Fruit fly (Drosophila melanogaster) whole organism, embryonic: ENCODE data around the gene dgt6.
A peak's percentile ranks its signal among the peaks of the same experiment; 100 is the strongest.

Experiments used
- Abd-B ChIP-seq: fragments of 200-800 bp; sonication (Bioruptor generic); optimal IDR thresholded peaks from 2 replicates; lab custom pipeline; 2018; ENCODE audit warnings: missing biosample characterization, mild to moderate bottlenecking, missing genetic modification characterization, moderate library complexity
- Asciz ChIP-seq: fragments of 200-800 bp; sonication (Bioruptor generic); optimal IDR thresholded peaks from 2 replicates; lab custom pipeline; 2017; ENCODE audit warnings: missing biosample characterization, mild to moderate bottlenecking, missing genetic modification characterization, missing genetic modification reagents
- Atf6 ChIP-seq: fragments of 200-800 bp; sonication (Bioruptor generic); IDR thresholded peaks from 2 replicates; pipeline ENCODE4 v1.3.6; 2022; ENCODE audit warnings: missing biosample characterization, missing genetic modification characterization
- BEAF-32 ChIP-seq: fragments of 200-800 bp; sonication (Bioruptor generic); optimal IDR thresholded peaks from 3 replicates; lab custom pipeline; 2017; ENCODE audit warnings: missing biosample characterization, missing genetic modification characterization, mild to moderate bottlenecking, moderate library complexity, missing genetic modification reagents
- CG10979 ChIP-seq: fragments of 200-800 bp; sonication (Bioruptor generic); optimal IDR thresholded peaks from 2 replicates; lab custom pipeline; 2018; ENCODE audit warnings: missing biosample characterization, mild to moderate bottlenecking, missing genetic modification characterization, moderate library complexity
- CG11456 ChIP-seq: fragments of 200-800 bp; sonication (Bioruptor generic); IDR thresholded peaks from 3 replicates; pipeline ENCODE4 v1.3.6; 2022; ENCODE audit warnings: missing biosample characterization, missing genetic modification characterization
- CG13296 ChIP-seq: fragments of 200-800 bp; sonication (Bioruptor generic); optimal IDR thresholded peaks from 3 replicates; lab custom pipeline; 2018; ENCODE audit warnings: missing biosample characterization, mild to moderate bottlenecking, missing genetic modification characterization
- CG1529 ChIP-seq: fragments of 200-800 bp; sonication (Bioruptor generic); optimal IDR thresholded peaks from 3 replicates; lab custom pipeline; 2018; ENCODE audit warnings: missing biosample characterization, missing genetic modification characterization
- CG15479 ChIP-seq: fragments of 200-800 bp; sonication (Bioruptor generic); optimal IDR thresholded peaks from 3 replicates; lab custom pipeline; 2019; ENCODE audit warnings: missing biosample characterization, mild to moderate bottlenecking, missing genetic modification characterization, moderate library complexity
- CG1602 ChIP-seq: fragments of 200-800 bp; sonication (Bioruptor generic); optimal IDR thresholded peaks from 3 replicates; lab custom pipeline; 2016; ENCODE audit warnings: missing biosample characterization, missing genetic modification characterization
- CG17359 ChIP-seq: fragments of 200-800 bp; sonication (Bioruptor generic); optimal IDR thresholded peaks from 3 replicates; lab custom pipeline; 2018; ENCODE audit warnings: missing biosample characterization, mild to moderate bottlenecking, missing genetic modification characterization, moderate library complexity
- CG17385 ChIP-seq: fragments of 200-800 bp; sonication (Bioruptor generic); optimal IDR thresholded peaks from 3 replicates; lab custom pipeline; 2018; ENCODE audit warnings: missing biosample characterization, mild to moderate bottlenecking, missing genetic modification characterization
- CG17829 ChIP-seq: fragments of 200-800 bp; optimal IDR thresholded peaks from 2 replicates; lab custom pipeline; 2019; ENCODE audit warnings: missing biosample characterization, mild to moderate bottlenecking, missing genetic modification characterization, moderate library complexity
- CG2116 ChIP-seq: fragments of 200-800 bp; sonication (Bioruptor generic); optimal IDR thresholded peaks from 3 replicates; lab custom pipeline; 2018; ENCODE audit warnings: missing biosample characterization, mild to moderate bottlenecking, missing genetic modification characterization
- CG2129 ChIP-seq: fragments of 200-800 bp; sonication (Bioruptor generic); IDR thresholded peaks from 2 replicates; pipeline ENCODE4 v1.3.6; 2022; ENCODE audit warnings: missing biosample characterization, missing genetic modification characterization; ENCODE audit not compliant: partially characterized antibody
- CG33213 ChIP-seq: fragments of 200-800 bp; sonication (Bioruptor generic); optimal IDR thresholded peaks from 3 replicates; lab custom pipeline; 2016; ENCODE audit warnings: missing biosample characterization, missing genetic modification characterization
- CG33557 ChIP-seq: fragments of 200-800 bp; sonication (Bioruptor generic); optimal IDR thresholded peaks from 2 replicates; lab custom pipeline; 2019; ENCODE audit warnings: missing biosample characterization, mild to moderate bottlenecking, missing genetic modification characterization, moderate library complexity
- CG3407 ChIP-seq: fragments of 200-800 bp; sonication (Bioruptor generic); optimal IDR thresholded peaks from 2 replicates; lab custom pipeline; 2018; ENCODE audit warnings: missing biosample characterization, mild to moderate bottlenecking, missing genetic modification characterization
- CG3995 ChIP-seq: fragments of 200-800 bp; sonication (Bioruptor generic); optimal IDR thresholded peaks from 3 replicates; lab custom pipeline; 2016; ENCODE audit warnings: missing biosample characterization, missing genetic modification characterization
- CG7372 ChIP-seq: fragments of 200-800 bp; sonication (Bioruptor generic); IDR thresholded peaks from 2 replicates; pipeline ENCODE4 v1.3.6; 2022; ENCODE audit warnings: missing biosample characterization, missing genetic modification characterization
- CG7745 ChIP-seq: fragments of 200-800 bp; sonication (Bioruptor generic); optimal IDR thresholded peaks from 2 replicates; lab custom pipeline; 2018; ENCODE audit warnings: missing biosample characterization, mild to moderate bottlenecking, missing genetic modification characterization, moderate library complexity
- CHES-1-like ChIP-seq: fragments of 200-800 bp; sonication (Bioruptor generic); optimal IDR thresholded peaks from 2 replicates; lab custom pipeline; 2016; ENCODE audit warnings: missing biosample characterization, missing genetic modification characterization
- CoRest ChIP-seq: fragments of 200-800 bp; sonication (Bioruptor generic); optimal IDR thresholded peaks from 3 replicates; lab custom pipeline; 2018; ENCODE audit warnings: missing biosample characterization, mild to moderate bottlenecking, missing genetic modification characterization, moderate library complexity
- D19B ChIP-seq: fragments of 200-800 bp; sonication (Bioruptor generic); optimal IDR thresholded peaks from 2 replicates; lab custom pipeline; 2017; ENCODE audit warnings: missing biosample characterization, mild to moderate bottlenecking, missing genetic modification characterization
- Dbx ChIP-seq: fragments of 200-800 bp; sonication (Bioruptor generic); IDR thresholded peaks from 3 replicates; pipeline ENCODE4 v1.3.6; 2022; ENCODE audit warnings: missing biosample characterization, missing genetic modification characterization
- Dip3 ChIP-seq: fragments of 200-800 bp; sonication (Bioruptor generic); optimal IDR thresholded peaks from 3 replicates; lab custom pipeline; 2016; ENCODE audit warnings: missing biosample characterization, missing genetic modification characterization
- Fer3 ChIP-seq: fragments of 200-800 bp; sonication (Bioruptor generic); optimal IDR thresholded peaks from 2 replicates; lab custom pipeline; 2018; ENCODE audit warnings: missing biosample characterization, mild to moderate bottlenecking, missing genetic modification characterization, moderate library complexity
- HmgD ChIP-seq: fragments of 200-800 bp; sonication (Bioruptor generic); optimal IDR thresholded peaks from 3 replicates; lab custom pipeline; 2016; ENCODE audit warnings: missing biosample characterization, missing genetic modification characterization
- Nf-YC ChIP-seq: fragments of 200-800 bp; optimal IDR thresholded peaks from 3 replicates; lab custom pipeline; 2019; ENCODE audit warnings: missing biosample characterization, mild to moderate bottlenecking, missing genetic modification characterization, moderate library complexity
- Poxn ChIP-seq: fragments of 200-800 bp; sonication (Bioruptor generic); IDR thresholded peaks from 2 replicates; pipeline ENCODE4 v1.3.6; 2022; ENCODE audit warnings: missing biosample characterization, missing genetic modification characterization
- Ptx1 ChIP-seq: fragments of 200-800 bp; sonication (Bioruptor generic); IDR thresholded peaks from 2 replicates; pipeline ENCODE4 v1.3.6; 2022; ENCODE audit warnings: missing biosample characterization, missing genetic modification characterization
- ac ChIP-seq: fragments of 200-800 bp; sonication (Bioruptor generic); optimal IDR thresholded peaks from 3 replicates; lab custom pipeline; 2017; ENCODE audit warnings: missing biosample characterization, mild to moderate bottlenecking, missing genetic modification characterization
- bigmax ChIP-seq: fragments of 200-800 bp; sonication (Bioruptor generic); optimal IDR thresholded peaks from 2 replicates; lab custom pipeline; 2018; ENCODE audit warnings: missing biosample characterization, mild to moderate bottlenecking, missing genetic modification characterization
- ci ChIP-seq: fragments of 200-800 bp; sonication (Bioruptor generic); IDR thresholded peaks from 3 replicates; pipeline ENCODE4 v1.3.6; 2022; ENCODE audit warnings: missing biosample characterization, missing genetic modification characterization
- corto ChIP-seq: fragments of 200-800 bp; sonication (Bioruptor generic); optimal IDR thresholded peaks from 2 replicates; lab custom pipeline; 2016; ENCODE audit warnings: missing biosample characterization, mild to moderate bottlenecking, missing genetic modification characterization, moderate library complexity
- emc ChIP-seq: fragments of 200-800 bp; sonication (Bioruptor generic); optimal IDR thresholded peaks from 2 replicates; lab custom pipeline; 2016; ENCODE audit warnings: missing biosample characterization, missing genetic modification characterization
- eve ChIP-seq, 2 experiments: fragments of >200 bp; optimal IDR thresholded peaks; 2 replicates each; lab custom pipeline; 2017; ENCODE audit warnings: missing biosample characterization in 2 of 2, missing genetic modification characterization in 2 of 2
- eyg ChIP-seq: fragments of 200-800 bp; sonication (Bioruptor generic); optimal IDR thresholded peaks from 3 replicates; lab custom pipeline; 2016; ENCODE audit warnings: missing biosample characterization, missing genetic modification characterization
- fd64A ChIP-seq: fragments of 200-800 bp; sonication (Bioruptor generic); optimal IDR thresholded peaks from 3 replicates; lab custom pipeline; 2018; ENCODE audit warnings: missing biosample characterization, mild to moderate bottlenecking, missing genetic modification characterization
- gfzf ChIP-seq: fragments of 200-800 bp; sonication (Bioruptor generic); optimal IDR thresholded peaks from 2 replicates; lab custom pipeline; 2016; ENCODE audit warnings: missing biosample characterization, mild to moderate bottlenecking, missing genetic modification characterization, moderate library complexity
- insv ChIP-seq, 2 experiments: fragments of 200-800 bp; sonication (Bioruptor generic); optimal IDR thresholded peaks; 3 replicates each; lab custom pipeline; 2016 to 2018; ENCODE audit warnings: missing biosample characterization in 2 of 2, missing genetic modification characterization in 2 of 2
- inv ChIP-seq: fragments of 200-800 bp; sonication (Bioruptor generic); IDR thresholded peaks from 2 replicates; pipeline ENCODE4 v1.3.6; 2022; ENCODE audit warnings: missing biosample characterization, missing genetic modification characterization; ENCODE audit not compliant: partially characterized antibody
- odd ChIP-seq: fragments of 200-800 bp; sonication (Bioruptor generic); optimal IDR thresholded peaks from 2 replicates; lab custom pipeline; 2017; ENCODE audit warnings: missing biosample characterization, mild to moderate bottlenecking, missing genetic modification characterization
- pnt ChIP-seq: fragments of 200-800 bp; sonication (Bioruptor generic); optimal IDR thresholded peaks from 3 replicates; lab custom pipeline; 2016; ENCODE audit warnings: missing biosample characterization, missing genetic modification characterization
- rib ChIP-seq: fragments of 200-800 bp; sonication (Bioruptor generic); IDR thresholded peaks from 2 replicates; pipeline ENCODE4 v1.3.6; 2022; ENCODE audit warnings: missing biosample characterization, missing genetic modification characterization
- slp2 ChIP-seq: fragments of 200-800 bp; sonication (Bioruptor generic); optimal IDR thresholded peaks from 2 replicates; lab custom pipeline; 2016; ENCODE audit warnings: missing biosample characterization, missing genetic modification characterization
- sob ChIP-seq: fragments of 200-800 bp; sonication (Bioruptor generic); IDR thresholded peaks from 2 replicates; pipeline ENCODE4 v1.3.6; 2022; ENCODE audit warnings: missing biosample characterization, missing genetic modification characterization
- stc ChIP-seq: fragments of 200-800 bp; sonication (Bioruptor generic); IDR thresholded peaks from 2 replicates; pipeline ENCODE4 v1.3.6; 2022; ENCODE audit warnings: missing biosample characterization, missing genetic modification characterization
- stwl ChIP-seq: fragments of 200-800 bp; sonication (Bioruptor generic); optimal IDR thresholded peaks from 3 replicates; lab custom pipeline; 2018; ENCODE audit warnings: missing biosample characterization, mild to moderate bottlenecking, missing genetic modification characterization, moderate library complexity
- ttk ChIP-seq: fragments of 200-800 bp; sonication (Bioruptor generic); IDR thresholded peaks from 2 replicates; pipeline ENCODE4 v2.1.2; 2022; ENCODE audit warnings: missing biosample characterization, missing genetic modification characterization
- z ChIP-seq: fragments of 200-800 bp; sonication (Bioruptor generic); IDR thresholded peaks from 3 replicates; pipeline ENCODE4 v1.3.6; 2022; ENCODE audit warnings: missing biosample characterization, missing genetic modification characterization

Gene dgt6

dm6 chr3R:29148072-29148471 lies 17.3 kb upstream of the dgt6 start, which contains the start of the genes CG11882 and Pglym78 (continued):
- no peak for TF ChIP-seq CG3995 (GFP tag; lab: Kevin White, UChicago)
- TF ChIP-seq eyg (GFP tag; lab: Kevin White, UChicago), result no peak
- TF ChIP-seq CG1602 (GFP tag; lab: Kevin White, UChicago), result no peak
- no peak; the same call in 1 of the 2 replicates for TF ChIP-seq CG7372 (GFP tag; lab: Robert Waterston, UW)
- peak; percentile 60 for TF ChIP-seq CG33213 (GFP tag; lab: Kevin White, UChicago)
- peak; percentile 74 for TF ChIP-seq CG2116 (GFP tag; lab: Kevin White, UChicago)
- peak; percentile 51; the same call in 1 of the 2 replicates for TF ChIP-seq stc (GFP tag; lab: Robert Waterston, UW)
- TF ChIP-seq ttk (GFP tag; lab: Robert Waterston, UW), result peak; percentile 64
- peak; percentile 60 for TF ChIP-seq Ptx1 (GFP tag; lab: Robert Waterston, UW)
- no peak for TF ChIP-seq CG13296 (GFP tag; lab: Kevin White, UChicago)
- TF ChIP-seq fd64A, result no peak
- peak; percentile 37 for TF ChIP-seq Nf-YC (tag; lab: Kevin White, UChicago)
- TF ChIP-seq ci, result peak; percentile 83
- no peak for TF ChIP-seq z
- peak; percentile 58 for TF ChIP-seq rib (GFP tag; lab: Robert Waterston, UW)
- peak; percentile 30; the same call in 1 of the 2 replicates for TF ChIP-seq inv (GFP tag; lab: Robert Waterston, UW)
- peak; percentile 68 for TF ChIP-seq sob (GFP tag; lab: Robert Waterston, UW)
- TF ChIP-seq CG1529 (GFP tag; lab: Kevin White, UChicago), result no peak
- TF ChIP-seq Poxn, result no peak
- 0 out of 2 replicates have a peak, but pooled peaks have one; percentile 15 for TF ChIP-seq CG2129 (GFP tag; lab: Robert Waterston, UW)
- TF ChIP-seq CG17359 (tag; lab: Kevin White, UChicago), result peak; percentile 6
- no peak for TF ChIP-seq CG3407 (GFP tag; lab: Kevin White, UChicago)
- no peak for TF ChIP-seq ac
- peak; percentile 66; the same call in 2 of the 3 replicates for TF ChIP-seq Dbx (GFP tag; lab: Robert Waterston, UW)
- peak; percentile 4 for TF ChIP-seq bigmax (GFP tag; lab: Kevin White, UChicago)
- peak; percentile 55 for TF ChIP-seq CoRest (tag; lab: Kevin White, UChicago)
- no peak for TF ChIP-seq CG15479 (GFP tag; lab: Kevin White, UChicago)
- no peak for TF ChIP-seq eve (GFP tag; optimal IDR thresholded peaks at IDR 0.05; lab: Kevin White, UChicago)
- TF ChIP-seq CG17829 (tag; lab: Kevin White, UChicago), result peak; percentile 17
- peak; percentile 89 for TF ChIP-seq gfzf
- no peak for TF ChIP-seq CG17385 (GFP tag; lab: Kevin White, UChicago)
- no peak for TF ChIP-seq CG10979 (tag; lab: Kevin White, UChicago)
- TF ChIP-seq Dip3, result peak; percentile 5
- no peak for TF ChIP-seq slp2 (GFP tag; lab: Kevin White, UChicago)
- peak; percentile 80 for TF ChIP-seq HmgD (GFP tag; lab: Kevin White, UChicago)
- no peak for TF ChIP-seq corto (GFP tag; lab: Kevin White, UChicago)
- no peak for TF ChIP-seq D19B (GFP tag; lab: Kevin White, UChicago)
- peak; percentile 68; the same call in 2 of the 3 replicates for TF ChIP-seq CG11456 (GFP tag; lab: Robert Waterston, UW)
- peak; percentile 100 for TF ChIP-seq insv (GFP tag; optimal IDR thresholded peaks at IDR 0.05; lab: Kevin White, UChicago)
- TF ChIP-seq Asciz (GFP tag; lab: Kevin White, UChicago), result no peak
- peak; percentile 28 for TF ChIP-seq emc
- peak; percentile 80 for TF ChIP-seq CHES-1-like
- TF ChIP-seq Fer3 (tag; lab: Kevin White, UChicago), result peak; percentile 18
- peak; percentile 60 for TF ChIP-seq BEAF-32 (GFP tag; lab: Kevin White, UChicago)
- no peak for TF ChIP-seq CG33557
- TF ChIP-seq stwl, result peak; percentile 90
- TF ChIP-seq Atf6 (GFP tag; lab: Robert Waterston, UW), result peak; percentile 30; the same call in 1 of the 2 replicates
- peak; percentile 32 for TF ChIP-seq pnt (GFP tag; lab: Kevin White, UChicago)
- TF ChIP-seq CG7745 (tag; lab: Kevin White, UChicago), result no peak
- no peak for TF ChIP-seq Abd-B
- TF ChIP-seq odd (GFP tag; lab: Kevin White, UChicago), result no peak
